Fruit fly (Drosophila melanogaster): ENCODE measurements around the gene trh.

The trh gene

DNA sequence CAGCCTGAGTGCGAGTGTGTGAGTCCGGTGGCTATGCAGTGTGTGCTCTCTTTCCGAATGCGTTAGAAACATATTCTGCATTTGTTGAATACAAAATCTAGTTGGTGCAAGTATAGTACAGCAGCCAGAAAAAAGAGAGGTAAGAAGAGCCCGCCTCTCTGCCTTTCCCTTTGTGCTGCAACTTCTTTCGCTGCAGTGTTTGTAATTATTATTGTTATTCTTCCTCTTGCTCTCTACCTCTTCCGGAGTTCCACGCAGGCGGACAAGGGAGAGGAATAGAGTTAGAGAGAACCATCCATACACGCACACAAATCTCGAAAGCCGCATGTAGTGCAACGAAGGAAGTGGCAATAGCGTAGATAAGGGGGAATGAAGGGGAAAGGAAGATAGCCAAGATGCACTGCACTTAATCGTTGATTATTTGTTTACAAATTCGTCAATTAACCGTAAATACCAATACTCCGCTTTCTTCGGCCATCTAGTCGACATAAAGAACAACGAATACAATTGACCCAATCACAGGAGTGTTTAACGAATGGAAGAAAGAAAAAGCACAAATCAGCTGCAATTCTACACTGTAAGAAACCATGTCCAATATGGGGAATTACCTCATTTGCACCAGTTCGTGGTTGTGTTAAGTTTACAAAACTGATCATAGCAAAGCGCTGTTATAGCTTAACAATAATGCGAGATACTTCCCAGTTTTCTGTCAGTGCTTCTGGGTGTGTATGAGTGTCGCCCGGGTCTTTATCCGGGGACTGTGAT lies 44.6 kb downstream of the trh start (continued):
- no peak for TF ChIP-seq ash1 (GFP tag; optimal IDR thresholded peaks at IDR 0.05)
- TF ChIP-seq Dek (tag; optimal IDR thresholded peaks at IDR 0.05), result no peak
- no peak for TF ChIP-seq Scr (GFP tag; IDR thresholded peaks at IDR 0.05; ENCODE audit: partially characterized antibody)
- TF ChIP-seq Nf-YA (GFP tag; IDR thresholded peaks at IDR 0.05), result peak; percentile 42; the same call in 1 of the 2 replicates
- peak; percentile 45; the same call in 1 of the 2 replicates for TF ChIP-seq CG9215 (GFP tag; IDR thresholded peaks at IDR 0.05)
- peak; percentile 69 for TF ChIP-seq Sox100B (GFP tag; optimal IDR thresholded peaks at IDR 0.05)
- no peak for TF ChIP-seq Dll (GFP tag; IDR thresholded peaks at IDR 0.05; ENCODE audit: partially characterized antibody)
- peak; percentile 82 for TF ChIP-seq CG32772 (GFP tag; IDR thresholded peaks at IDR 0.05)
- peak; percentile 40; the same call in 1 of the 2 replicates for TF ChIP-seq NFAT (GFP tag; IDR thresholded peaks at IDR 0.05)
- TF ChIP-seq croc (GFP tag; conservative IDR thresholded peaks at IDR 0.05), result peak; percentile 64
- TF ChIP-seq fd64A (GFP tag; optimal IDR thresholded peaks at IDR 0.05), result peak; percentile 80
- TF ChIP-seq fd3F (GFP tag; optimal IDR thresholded peaks at IDR 0.05), result no peak
- peak; percentile 33 for TF ChIP-seq vfl (GFP tag; optimal IDR thresholded peaks at IDR 0.05)
- TF ChIP-seq CG12769 (tag; optimal IDR thresholded peaks at IDR 0.05), result peak; percentile 51
- no peak for TF ChIP-seq CG34224 (GFP tag; IDR thresholded peaks at IDR 0.05; ENCODE audit: partially characterized antibody)
- peak; percentile 63 for TF ChIP-seq en (GFP tag; optimal IDR thresholded peaks at IDR 0.05)
- peak; percentile 68 for TF ChIP-seq Nf-YB (GFP tag; optimal IDR thresholded peaks at IDR 0.05)
- TF ChIP-seq ham (GFP tag; IDR thresholded peaks at IDR 0.05), result no peak
- no peak for TF ChIP-seq CG31224 (GFP tag; IDR thresholded peaks at IDR 0.05)
- peak; percentile 54 for TF ChIP-seq CG11398 (GFP tag; optimal IDR thresholded peaks at IDR 0.05)
- TF ChIP-seq maf-S (GFP tag; optimal IDR thresholded peaks at IDR 0.05), result peak; percentile 14
- peak; percentile 40 for TF ChIP-seq CG17186 (GFP tag; optimal IDR thresholded peaks at IDR 0.05)
- no peak for TF ChIP-seq Dip3 (GFP tag; optimal IDR thresholded peaks at IDR 0.05)
- peak; percentile 88 for TF ChIP-seq chm (GFP tag; IDR thresholded peaks at IDR 0.05)
- no peak for TF ChIP-seq exex (tag; optimal IDR thresholded peaks at IDR 0.05)
- peak; percentile 33; the same call in 1 of the 3 replicates for TF ChIP-seq CG11695 (GFP tag; IDR thresholded peaks at IDR 0.05)
- TF ChIP-seq CG6813 (GFP tag; optimal IDR thresholded peaks at IDR 0.05), result peak; percentile 63
- TF ChIP-seq Xbp1 (GFP tag; optimal IDR thresholded peaks at IDR 0.05), result peak; percentile 80
- TF ChIP-seq CG4282 (GFP tag; optimal IDR thresholded peaks at IDR 0.05), result no peak
- TF ChIP-seq dmrt99B (tag; optimal IDR thresholded peaks at IDR 0.05), result peak; percentile 83
- peak; percentile 59; the same call in 1 of the 2 replicates for TF ChIP-seq sens-2 (GFP tag; IDR thresholded peaks at IDR 0.05)
- no peak for TF ChIP-seq sd (tag; optimal IDR thresholded peaks at IDR 0.05)
- peak; percentile 61 for TF ChIP-seq CG1792 (GFP tag; optimal IDR thresholded peaks at IDR 0.05)
- peak; percentile 59 for TF ChIP-seq tx (GFP tag; optimal IDR thresholded peaks at IDR 0.05)
- peak; percentile 74 for TF ChIP-seq CG4820 (GFP tag; optimal IDR thresholded peaks at IDR 0.05)
- peak; percentile 26 for TF ChIP-seq CTCF (GFP tag; optimal IDR thresholded peaks at IDR 0.05)
- peak; percentile 60 for TF ChIP-seq grau (tag; optimal IDR thresholded peaks at IDR 0.05)
- TF ChIP-seq fu2 (GFP tag; optimal IDR thresholded peaks at IDR 0.05), result peak; percentile 20
- TF ChIP-seq Oli (tag; optimal IDR thresholded peaks at IDR 0.05), result peak; percentile 77
- peak; percentile 63 for TF ChIP-seq kay (GFP tag; optimal IDR thresholded peaks at IDR 0.05)
- TF ChIP-seq trh (GFP tag; optimal IDR thresholded peaks at IDR 0.05), result no peak
- TF ChIP-seq twi (tag; optimal IDR thresholded peaks at IDR 0.05), result peak; percentile 29
- TF ChIP-seq btn (GFP tag; optimal IDR thresholded peaks at IDR 0.05), result peak; percentile 66
- 0 out of 2 replicates have a peak, but pooled peaks have one; percentile 14 for TF ChIP-seq CG16779 (GFP tag; IDR thresholded peaks at IDR 0.05)
- TF ChIP-seq CG12155 (GFP tag; optimal IDR thresholded peaks at IDR 0.05), result peak; percentile 51
- no peak for TF ChIP-seq Oaz (GFP tag; IDR thresholded peaks at IDR 0.05)
- no peak for TF ChIP-seq B-H2 (GFP tag; optimal IDR thresholded peaks at IDR 0.05)
- no peak for TF ChIP-seq Adf1 (GFP tag; IDR thresholded peaks at IDR 0.05)
- TF ChIP-seq CG17612 (GFP tag; IDR thresholded peaks at IDR 0.05), result no peak
- TF ChIP-seq yki (optimal IDR thresholded peaks at IDR 0.05), result no peak
- peak; percentile 18 for TF ChIP-seq Myb (GFP tag; optimal IDR thresholded peaks at IDR 0.05)
